Worm (Caenorhabditis elegans): ENCODE data around the gene lipl-3.

lipl-3 gene

ce11 chrV:532046-532445, 8.0 kb upstream of the lipl-3 start, which contains the start of gene nhr-58:
Gene nhr-58 (plus strand): TSS chrV:532259.
- TF ChIP-seq madf-9 (GFP tag; conservative IDR thresholded peaks at IDR 0.05) (no peak), hlh-30 (tag; optimal IDR thresholded peaks at IDR 0.05; ENCODE audit: insufficient read depth) (peak; percentile 79), zip-2 (tag; optimal IDR thresholded peaks at IDR 0.05) (peak; percentile 98), F10B5.3 (tag; optimal IDR thresholded peaks at IDR 0.05) (no peak), arid-1 (GFP tag; conservative IDR thresholded peaks at IDR 0.05) (no peak), ceh-28 (tag; optimal IDR thresholded peaks at IDR 0.05) (no peak), nhr-237 (tag; optimal IDR thresholded peaks at IDR 0.05) (no peak), saeg-2 (GFP tag; IDR thresholded peaks at IDR 0.05) (no peak), aly-2 (tag; optimal IDR thresholded peaks at IDR 0.05) (no peak), vab-7 (GFP tag; IDR thresholded peaks at IDR 0.05) (no peak), lin-1 (GFP tag; IDR thresholded peaks at IDR 0.05) (peak; percentile 90), dve-1 (tag; optimal IDR thresholded peaks at IDR 0.05; ENCODE audit: insufficient read depth) (peak; percentile 94), ces-1 (GFP tag; optimal IDR thresholded peaks at IDR 0.05) (no peak), pha-4 (GFP tag; IDR thresholded peaks at IDR 0.05) (no peak), pha-4 (tag; optimal IDR thresholded peaks at IDR 0.05) (peak; percentile 52), nhr-6 (tag; optimal IDR thresholded peaks at IDR 0.05) (peak; percentile 79), hlh-11 (tag; optimal IDR thresholded peaks at IDR 0.05) (peak; percentile 96), mdt-29 (GFP tag; IDR thresholded peaks at IDR 0.05) (no peak), nhr-28 (tag; optimal IDR thresholded peaks at IDR 0.05) (peak; percentile 98), mes-2 (tag; optimal IDR thresholded peaks at IDR 0.05; ENCODE audit: poor library complexity, severe bottlenecking) (peak; percentile 76), hif-1 (tag; optimal IDR thresholded peaks at IDR 0.05) (peak in 1 of 2 experiments; percentile 42), dmd-6 (GFP tag; IDR thresholded peaks at IDR 0.05) (peak; percentile 97), daf-12 (tag; optimal IDR thresholded peaks at IDR 0.05) (no peak), nhr-11 (tag; optimal IDR thresholded peaks at IDR 0.05) (peak; percentile 69), nhr-102 (tag; optimal IDR thresholded peaks at IDR 0.05) (peak; percentile 84), ztf-7 (tag; optimal IDR thresholded peaks at IDR 0.05) (peak; percentile 77), gei-8 (GFP tag; optimal IDR thresholded peaks at IDR 0.05) (no peak), duxl-1 (tag; optimal IDR thresholded peaks at IDR 0.05; ENCODE audit: poor library complexity) (peak; percentile 32), Y75B8A.6 (GFP tag; IDR thresholded peaks at IDR 0.05) (no peak), egl-27 (tag; optimal IDR thresholded peaks at IDR 0.05) (no peak), lsy-2 (tag; optimal IDR thresholded peaks at IDR 0.05) (peak in 1 of 2 experiments; percentile 35), rbr-2 (tag; optimal IDR thresholded peaks at IDR 0.05) (peak; percentile 4), nhr-10 (tag; optimal IDR thresholded peaks at IDR 0.05) (peak; percentile 59), dpl-1 (GFP tag; optimal IDR thresholded peaks at IDR 0.05) (peak; percentile 16), nhr-25 (tag; optimal IDR thresholded peaks at IDR 0.05; ENCODE audit: borderline replicate concordance, insufficient read depth) (peak; percentile 59), mxl-3 (GFP tag; optimal IDR thresholded peaks at IDR 0.05) (peak; percentile 56), pqm-1 (tag; optimal IDR thresholded peaks at IDR 0.05) (peak; percentile 76), hmg-1.1 (GFP tag; IDR thresholded peaks at IDR 0.05) (0 out of 2 replicates have a peak, but pooled peaks have one; percentile 28), nhr-48 (tag; optimal IDR thresholded peaks at IDR 0.05) (peak; percentile 94), mdl-1 (tag; optimal IDR thresholded peaks at IDR 0.05) (peak; percentile 74 to 86), dmd-8 (GFP tag; IDR thresholded peaks at IDR 0.05) (no peak), nhr-77 (tag; optimal IDR thresholded peaks at IDR 0.05) (peak; percentile 92), F49E8.2 (tag; optimal IDR thresholded peaks at IDR 0.05; ENCODE audit: borderline replicate concordance) (no peak), daf-16 (GFP tag; optimal IDR thresholded peaks at IDR 0.05) (no peak), daf-16 (tag; optimal IDR thresholded peaks at IDR 0.05) (peak; percentile 63), ZK337.2 (GFP tag; IDR thresholded peaks at IDR 0.05) (no peak), jun-1 (tag; optimal IDR thresholded peaks at IDR 0.05) (peak; percentile 53), nhr-76 (tag; optimal IDR thresholded peaks at IDR 0.05) (peak; percentile 32)
